Worm (Caenorhabditis elegans) whole organism, L3 larva: ENCODE measurements around the gene nhr-68.

Experiments
- ceh-28 ChIP-seq: fragments of 150-350 bp; optimal IDR thresholded peaks from 2 replicates; lab custom pipeline; 2014; ENCODE audit warnings: missing biosample characterization, missing genetic modification reagents, missing genetic modification characterization
- ceh-82 ChIP-seq: fragments of 150-350 bp; optimal IDR thresholded peaks from 2 replicates; lab custom pipeline; 2014; ENCODE audit warnings: missing biosample characterization, missing genetic modification characterization
- mdl-1 ChIP-seq: fragments of 150-350 bp; optimal IDR thresholded peaks from 2 replicates; lab custom pipeline; 2014; ENCODE audit warnings: missing biosample characterization, missing genetic modification characterization
- nhr-11 ChIP-seq: fragments of 150-350 bp; optimal IDR thresholded peaks from 2 replicates; lab custom pipeline; 2014; ENCODE audit warnings: missing biosample characterization, missing genetic modification characterization
- snpc-4 ChIP-seq: fragments of 150-350 bp; optimal IDR thresholded peaks from 2 replicates; lab custom pipeline; 2014; ENCODE audit warnings: missing biosample characterization, missing genetic modification characterization
- ztf-11 ChIP-seq: fragments of 150-350 bp; optimal IDR thresholded peaks from 2 replicates; lab custom pipeline; 2014; ENCODE audit warnings: missing biosample characterization, missing genetic modification characterization

ce11 chrV:11554260-11554659, 19.0 kb upstream of the nhr-68 start, which contains the start of gene duo-1:
- TF ChIP-seq ceh-28 (tag; lab: Kevin White, UChicago) = no peak
- TF ChIP-seq mdl-1 (tag; lab: Kevin White, UChicago) = no peak
- no peak for TF ChIP-seq nhr-11 (tag; lab: Kevin White, UChicago)
- TF ChIP-seq snpc-4 (tag; lab: Kevin White, UChicago) = no peak
- no peak for TF ChIP-seq ceh-82 (tag; lab: Kevin White, UChicago)
- TF ChIP-seq ztf-11 = no peak
